Worm (Caenorhabditis elegans) whole organism, L1 larva: ENCODE results near the gene piki-1.

Experiments
- C04F5.9 ChIP-seq: sonication (generic microtip); optimal IDR thresholded peaks from 2 replicates; lab custom pipeline; 2016; ENCODE audit warnings: missing genetic modification characterization, missing compliant biosample characterization
- F16B12.6 ChIP-seq: fragments of 150-350 bp; optimal IDR thresholded peaks from 2 replicates; lab custom pipeline; 2014; ENCODE audit warnings: missing biosample characterization, missing genetic modification characterization
- Y116A8C.19 ChIP-seq: sonication (generic microtip); optimal IDR thresholded peaks from 2 replicates; lab custom pipeline; 2016; ENCODE audit warnings: missing compliant biosample characterization, missing genetic modification characterization, borderline replicate concordance
- aly-2 ChIP-seq: fragments of 150-350 bp; optimal IDR thresholded peaks from 2 replicates; lab custom pipeline; 2014; ENCODE audit warnings: missing biosample characterization, missing genetic modification characterization
- blmp-1 ChIP-seq: fragments of 150-350 bp; optimal IDR thresholded peaks from 2 replicates; lab custom pipeline; 2014; ENCODE audit warnings: missing biosample characterization, missing genetic modification characterization
- ceh-63 ChIP-seq: fragments of 200-800 bp; sonication (Bioruptor generic); optimal IDR thresholded peaks from 2 replicates; lab custom pipeline; 2018; ENCODE audit warnings: mild to moderate bottlenecking, missing genetic modification characterization, missing compliant biosample characterization
- ceh-8 ChIP-seq: fragments of 200-800 bp; sonication (Bioruptor generic); optimal IDR thresholded peaks from 2 replicates; lab custom pipeline; 2018; ENCODE audit warnings: mild to moderate bottlenecking, missing genetic modification characterization, moderate library complexity, missing compliant biosample characterization
- ces-1 ChIP-seq: fragments of 150-350 bp; optimal IDR thresholded peaks from 2 replicates; lab custom pipeline; 2014; ENCODE audit warnings: missing biosample characterization, missing genetic modification reagents, missing genetic modification characterization
- dsc-1 ChIP-seq: sonication (generic microtip); optimal IDR thresholded peaks from 2 replicates; lab custom pipeline; 2016; ENCODE audit warnings: mild to moderate bottlenecking, missing genetic modification characterization, missing compliant biosample characterization
- efl-1 ChIP-seq, 4 experiments: fragments of 150-350 bp; optimal IDR thresholded peaks in 3 of 4; peaks in 1 of 4; 1 replicate in 1 of 4; 2 replicates in 3 of 4; lab custom pipeline; 2014; ENCODE audit warnings: missing biosample characterization in 2 of 4, missing genetic modification characterization in 2 of 4, missing genetic modification reagents in 2 of 4
- egl-13 ChIP-seq: sonication (generic microtip); optimal IDR thresholded peaks from 2 replicates; lab custom pipeline; 2016; ENCODE audit warnings: missing genotype, missing genetic modification reagents, missing genetic modification characterization, missing compliant biosample characterization
- egl-27 ChIP-seq, 2 experiments: fragments of 150-350 bp in 1 of 2; sonication (generic microtip); optimal IDR thresholded peaks; 3 replicates each; lab custom pipeline; 2017 to 2018; ENCODE audit warnings: missing biosample characterization in 2 of 2, missing genetic modification characterization in 2 of 2, missing genetic modification reagents in 2 of 2
- elt-3 ChIP-seq, 6 experiments: fragments of 150-350 bp in 1 of 6; sonication (generic microtip); optimal IDR thresholded peaks; 2 replicates each; lab custom pipeline; 2017 to 2018; ENCODE audit warnings: missing biosample characterization in 6 of 6, missing genetic modification characterization in 6 of 6, inconsistent platforms in 1 of 6
- ets-5 ChIP-seq: fragments of 200-800 bp; sonication (Bioruptor generic); IDR thresholded peaks from 2 replicates; pipeline ENCODE4 v1.3.6; 2022; ENCODE audit warnings: missing genetic modification characterization, missing compliant biosample characterization
- fkh-4 ChIP-seq: sonication (generic microtip); optimal IDR thresholded peaks from 2 replicates; lab custom pipeline; 2016; ENCODE audit warnings: missing compliant biosample characterization, missing genetic modification characterization, borderline replicate concordance
- fkh-8 ChIP-seq: sonication (generic microtip); optimal IDR thresholded peaks from 2 replicates; lab custom pipeline; 2016; ENCODE audit warnings: mild to moderate bottlenecking, missing genetic modification characterization, missing compliant biosample characterization
- grh-1 ChIP-seq: fragments of 200-800 bp; sonication (Bioruptor generic); IDR thresholded peaks from 2 replicates; pipeline ENCODE4 v1.3.6; 2022; ENCODE audit warnings: missing genetic modification reagents, missing genetic modification characterization, missing compliant biosample characterization
- irx-1 ChIP-seq: sonication (generic microtip); optimal IDR thresholded peaks from 2 replicates; lab custom pipeline; 2016; ENCODE audit warnings: missing genetic modification characterization, missing compliant biosample characterization
- lin-14 ChIP-seq: fragments of 200-800 bp; sonication (Bioruptor generic); optimal IDR thresholded peaks from 2 replicates; lab custom pipeline; 2018; ENCODE audit warnings: mild to moderate bottlenecking, missing genetic modification characterization, moderate library complexity, missing compliant biosample characterization
- mdl-1 ChIP-seq, 2 experiments: fragments of 150-350 bp; optimal IDR thresholded peaks; 2 replicates each; lab custom pipeline; 2014 to 2017; ENCODE audit warnings: missing biosample characterization in 2 of 2, missing genetic modification characterization in 2 of 2, inconsistent platforms in 1 of 2
- nhr-20 ChIP-seq: sonication (generic microtip); optimal IDR thresholded peaks from 2 replicates; lab custom pipeline; 2016; ENCODE audit warnings: mild to moderate bottlenecking, missing genetic modification characterization, missing compliant biosample characterization
- nhr-237 ChIP-seq: fragments of 150-350 bp; optimal IDR thresholded peaks from 2 replicates; lab custom pipeline; 2014; ENCODE audit warnings: missing biosample characterization, missing genetic modification characterization
- nhr-47 ChIP-seq: sonication (generic microtip); optimal IDR thresholded peaks from 2 replicates; lab custom pipeline; 2016; ENCODE audit warnings: mild to moderate bottlenecking, missing genetic modification characterization, moderate library complexity, missing compliant biosample characterization
- nhr-71 ChIP-seq: sonication (generic microtip); optimal IDR thresholded peaks from 2 replicates; lab custom pipeline; 2016; ENCODE audit warnings: mild to moderate bottlenecking, missing genetic modification characterization, moderate library complexity, missing compliant biosample characterization
- nhr-85 ChIP-seq: sonication (generic microtip); peaks from one replicate; lab custom pipeline; 2016; ENCODE audit warnings: missing genetic modification characterization, inconsistent platforms, missing compliant biosample characterization
- nhr-90 ChIP-seq: sonication (generic microtip); optimal IDR thresholded peaks from 2 replicates; lab custom pipeline; 2016; ENCODE audit warnings: mild to moderate bottlenecking, missing genetic modification characterization, missing compliant biosample characterization; ENCODE audit not compliant: poor library complexity
- pax-3 ChIP-seq: fragments of 200-800 bp; sonication (Bioruptor generic); optimal IDR thresholded peaks from 2 replicates; lab custom pipeline; 2018; ENCODE audit warnings: mild to moderate bottlenecking, missing genetic modification characterization, moderate library complexity, missing compliant biosample characterization
- pqm-1 ChIP-seq: sonication (generic microtip); optimal IDR thresholded peaks from 3 replicates; lab custom pipeline; 2017; ENCODE audit warnings: missing biosample characterization, missing genetic modification characterization
- skn-1 ChIP-seq: fragments of 150-350 bp; optimal IDR thresholded peaks from 2 replicates; lab custom pipeline; 2014; ENCODE audit warnings: missing biosample characterization, missing genetic modification characterization
- snpc-4 ChIP-seq: fragments of 150-350 bp; optimal IDR thresholded peaks from 2 replicates; lab custom pipeline; 2014; ENCODE audit warnings: missing biosample characterization, missing genetic modification characterization
- tbx-2 ChIP-seq: sonication (generic microtip); optimal IDR thresholded peaks from 2 replicates; lab custom pipeline; 2016; ENCODE audit warnings: missing genetic modification characterization, missing compliant biosample characterization
- unc-30 ChIP-seq: sonication (generic microtip); optimal IDR thresholded peaks from 2 replicates; lab custom pipeline; 2017; ENCODE audit warnings: missing biosample characterization, missing genetic modification characterization
- unc-86 ChIP-seq: sonication (generic microtip); optimal IDR thresholded peaks from 2 replicates; lab custom pipeline; 2016; ENCODE audit warnings: missing genetic modification characterization, missing compliant biosample characterization
- zip-4 ChIP-seq: fragments of 200-800 bp; sonication (Bioruptor generic); optimal IDR thresholded peaks from 2 replicates; lab custom pipeline; 2018; ENCODE audit warnings: mild to moderate bottlenecking, missing genetic modification characterization, moderate library complexity, missing compliant biosample characterization

piki-1 gene

ce11 chrX:15274079-15274478, 27.9 kb upstream of the piki-1 start (continued):
- no peak for TF ChIP-seq zip-4 (GFP tag; lab: Kevin White, UChicago)
- TF ChIP-seq F16B12.6 (tag; lab: Kevin White, UChicago), result no peak
- TF ChIP-seq pqm-1 (tag; lab: Kevin White, UChicago), result no peak
- TF ChIP-seq egl-27 (tag; optimal IDR thresholded peaks at IDR 0.05; lab: Kevin White, UChicago), result no peak
- TF ChIP-seq nhr-85 (tag; lab: Kevin White, UChicago), result peak; percentile 93
- no peak for TF ChIP-seq nhr-47 (tag; lab: Kevin White, UChicago)
- no peak for TF ChIP-seq snpc-4 (tag; lab: Kevin White, UChicago)

ce11 chrX:15272925-15273324, 26.7 kb upstream of the piki-1 start:
- TF ChIP-seq Y116A8C.19 (tag; lab: Kevin White, UChicago), result no peak
- TF ChIP-seq ets-5 (GFP tag; lab: Robert Waterston, UW), result no peak
- TF ChIP-seq efl-1 (optimal IDR thresholded peaks at IDR 0.05; lab: Kevin White, UChicago), result no peak
- peak in 1 of 2 experiments; percentile 31 for TF ChIP-seq efl-1 (GFP tag; optimal IDR thresholded peaks at IDR 0.05 in 1 of 2; lab: Kevin White, UChicago)
- no peak for TF ChIP-seq egl-13
- TF ChIP-seq blmp-1 (tag; lab: Kevin White, UChicago), result peak; percentile 9
- TF ChIP-seq fkh-4 (tag; lab: Kevin White, UChicago), result no peak
- no peak for TF ChIP-seq ces-1
- no peak for TF ChIP-seq F16B12.6 (tag; lab: Kevin White, UChicago)
- no peak for TF ChIP-seq nhr-90 (tag; lab: Kevin White, UChicago)

- TF ChIP-seq elt-3 (tag; optimal IDR thresholded peaks at IDR 0.05; lab: Kevin White, UChicago) (no peak), grh-1 (GFP tag; lab: Robert Waterston, UW) (no peak), efl-1 (optimal IDR thresholded peaks at IDR 0.05; lab: Kevin White, UChicago) (no peak), efl-1 (GFP tag; optimal IDR thresholded peaks at IDR 0.05 in 1 of 2; lab: Kevin White, UChicago) (peak in 1 of 2 experiments; percentile 24), unc-30 (tag; lab: Kevin White, UChicago) (no peak)
Measured at ce11 chrX:15270656-15271055, 24.5 kb upstream of the piki-1 start.

ce11 chrX:15268461-15268860, 22.3 kb upstream of the piki-1 start:
- TF ChIP-seq tbx-2 (tag; lab: Kevin White, UChicago) (no peak), unc-30 (tag; lab: Kevin White, UChicago) (no peak), ets-5 (GFP tag; lab: Robert Waterston, UW) (no peak), nhr-90 (tag; lab: Kevin White, UChicago) (no peak), C04F5.9 (tag; lab: Kevin White, UChicago) (no peak), irx-1 (tag; lab: Kevin White, UChicago) (no peak)

- peak; percentile 53 for TF ChIP-seq nhr-47 (tag; lab: Kevin White, UChicago)
- no peak for TF ChIP-seq mdl-1 (tag; optimal IDR thresholded peaks at IDR 0.05; lab: Kevin White, UChicago)
- TF ChIP-seq aly-2 (tag; lab: Kevin White, UChicago), result no peak
- peak; percentile 63 for TF ChIP-seq egl-13
- peak; percentile 32 for TF ChIP-seq nhr-71
- peak; percentile 33 for TF ChIP-seq pax-3 (tag; lab: Kevin White, UChicago)
- TF ChIP-seq lin-14 (GFP tag; lab: Kevin White, UChicago), result peak; percentile 40
- peak; percentile 81 for TF ChIP-seq dsc-1 (tag; lab: Kevin White, UChicago)
- TF ChIP-seq elt-3 (tag; optimal IDR thresholded peaks at IDR 0.05; lab: Kevin White, UChicago), result peak in 1 of 6 experiments; percentile 2
- TF ChIP-seq skn-1 (tag; lab: Kevin White, UChicago), result peak; percentile 9
- 0 out of 2 replicates have a peak, but pooled peaks have one; percentile 75 for TF ChIP-seq ets-5 (GFP tag; lab: Robert Waterston, UW)
- peak; percentile 62 for TF ChIP-seq ceh-63
- TF ChIP-seq ceh-8, result peak; percentile 70
- no peak for TF ChIP-seq nhr-20 (tag; lab: Kevin White, UChicago)
- TF ChIP-seq blmp-1 (tag; lab: Kevin White, UChicago), result peak; percentile 45
- peak; percentile 54 for TF ChIP-seq unc-86 (tag; lab: Kevin White, UChicago)
- no peak for TF ChIP-seq nhr-237
- peak; percentile 67 for TF ChIP-seq fkh-8 (tag; lab: Kevin White, UChicago)
- TF ChIP-seq, all 84 proteins: peak for 14
Measured at ce11 chrX:15264593-15264992, 18.4 kb upstream of the piki-1 start.
